Fruit fly (Drosophila melanogaster) whole organism, embryonic: ENCODE data around the gene bon.
A peak's percentile ranks its signal among the peaks of the same experiment; 100 is the strongest.

Source experiments
- CG11504 ChIP-seq: fragments of 200-800 bp; sonication (Bioruptor generic); optimal IDR thresholded peaks from 3 replicates; lab custom pipeline; 2019; ENCODE audit warnings: missing biosample characterization, mild to moderate bottlenecking, missing genetic modification characterization, moderate library complexity
- CG12391 ChIP-seq: fragments of 200-800 bp; sonication (Bioruptor generic); optimal IDR thresholded peaks from 3 replicates; lab custom pipeline; 2018; ENCODE audit warnings: missing biosample characterization, mild to moderate bottlenecking, missing genetic modification characterization, moderate library complexity
- CG14860 ChIP-seq: fragments of 200-800 bp; sonication (Bioruptor generic); IDR thresholded peaks from 3 replicates; pipeline ENCODE4 v1.3.6; 2022; ENCODE audit warnings: missing biosample characterization, missing genetic modification characterization; ENCODE audit not compliant: partially characterized antibody
- CG15269 ChIP-seq: fragments of 200-800 bp; sonication (Bioruptor generic); optimal IDR thresholded peaks from 2 replicates; lab custom pipeline; 2018; ENCODE audit warnings: missing biosample characterization, mild to moderate bottlenecking, missing genetic modification characterization, moderate library complexity
- CG17361 ChIP-seq: fragments of 200-800 bp; sonication (Bioruptor generic); IDR thresholded peaks from 3 replicates; pipeline ENCODE4 v1.3.6; 2022; ENCODE audit warnings: missing biosample characterization, missing genetic modification characterization
- CG17829 ChIP-seq: fragments of 200-800 bp; optimal IDR thresholded peaks from 2 replicates; lab custom pipeline; 2019; ENCODE audit warnings: missing biosample characterization, mild to moderate bottlenecking, missing genetic modification characterization, moderate library complexity
- CG18262 ChIP-seq: fragments of 200-800 bp; optimal IDR thresholded peaks from 3 replicates; lab custom pipeline; 2019; ENCODE audit warnings: missing biosample characterization, mild to moderate bottlenecking, missing genetic modification characterization, moderate library complexity
- CG2712 ChIP-seq: fragments of 200-800 bp; optimal IDR thresholded peaks from 3 replicates; lab custom pipeline; 2019; ENCODE audit warnings: missing biosample characterization, mild to moderate bottlenecking, missing genetic modification characterization, moderate library complexity
- CG32532 ChIP-seq: fragments of 200-800 bp; sonication (Bioruptor generic); IDR thresholded peaks from 2 replicates; pipeline ENCODE4 v1.3.6; 2022; ENCODE audit warnings: missing biosample characterization, missing genetic modification characterization
- CG7556 ChIP-seq: fragments of 200-800 bp; sonication (Bioruptor generic); optimal IDR thresholded peaks from 2 replicates; lab custom pipeline; 2017; ENCODE audit warnings: missing biosample characterization, mild to moderate bottlenecking, missing genetic modification characterization
- CG7839 ChIP-seq: fragments of 200-800 bp; sonication (Bioruptor generic); optimal IDR thresholded peaks from 3 replicates; lab custom pipeline; 2018; ENCODE audit warnings: missing biosample characterization, mild to moderate bottlenecking, missing genetic modification characterization, moderate library complexity
- CG8765 ChIP-seq: fragments of 200-800 bp; sonication (Bioruptor generic); IDR thresholded peaks from 2 replicates; pipeline ENCODE4 v1.3.6; 2022; ENCODE audit warnings: missing biosample characterization, missing genetic modification characterization
- CG9215 ChIP-seq: fragments of 200-800 bp; sonication (Bioruptor generic); IDR thresholded peaks from 2 replicates; pipeline ENCODE4 v1.3.6; 2022; ENCODE audit warnings: missing biosample characterization, missing genetic modification characterization
- CG9437 ChIP-seq: fragments of 200-800 bp; sonication (Bioruptor generic); optimal IDR thresholded peaks from 2 replicates; lab custom pipeline; 2018; ENCODE audit warnings: missing biosample characterization, mild to moderate bottlenecking, missing genetic modification characterization
- Camta ChIP-seq: fragments of 200-800 bp; sonication (Bioruptor generic); optimal IDR thresholded peaks from 2 replicates; lab custom pipeline; 2016; ENCODE audit warnings: missing biosample characterization, missing genetic modification characterization
- Dp ChIP-seq: fragments of 200-800 bp; sonication (Bioruptor generic); optimal IDR thresholded peaks from 2 replicates; lab custom pipeline; 2018; ENCODE audit warnings: missing biosample characterization, mild to moderate bottlenecking, missing genetic modification characterization, moderate library complexity
- Eip74EF ChIP-seq, 2 experiments: fragments of 200-800 bp in 1 of 2; fragments of >200 bp in 1 of 2; sonication (Bioruptor generic) in 1 of 2; optimal IDR thresholded peaks; 2 replicates each; lab custom pipeline; 2017 to 2019; ENCODE audit warnings: missing biosample characterization in 2 of 2, missing genetic modification characterization in 2 of 2, mild to moderate bottlenecking in 1 of 2, moderate library complexity in 1 of 2
- MBD-R2 ChIP-seq: fragments of 200-800 bp; sonication (Bioruptor generic); IDR thresholded peaks from 2 replicates; pipeline ENCODE4 v1.3.6; 2022; ENCODE audit warnings: missing biosample characterization, missing genetic modification characterization
- Meics ChIP-seq: fragments of 200-800 bp; sonication (Bioruptor generic); optimal IDR thresholded peaks from 2 replicates; lab custom pipeline; 2017; ENCODE audit warnings: missing biosample characterization, mild to moderate bottlenecking, missing genetic modification characterization
- Oli ChIP-seq: fragments of 200-800 bp; sonication (Bioruptor generic); optimal IDR thresholded peaks from 2 replicates; lab custom pipeline; 2018; ENCODE audit warnings: missing biosample characterization, mild to moderate bottlenecking, missing genetic modification characterization, moderate library complexity
- Sox102F ChIP-seq: fragments of 200-800 bp; sonication (Bioruptor generic); optimal IDR thresholded peaks from 2 replicates; lab custom pipeline; 2018; ENCODE audit warnings: missing biosample characterization, mild to moderate bottlenecking, missing genetic modification characterization, moderate library complexity
- Ssrp ChIP-seq: fragments of 200-800 bp; sonication (Bioruptor generic); optimal IDR thresholded peaks from 2 replicates; lab custom pipeline; 2018; ENCODE audit warnings: missing biosample characterization, mild to moderate bottlenecking, missing genetic modification characterization, moderate library complexity
- ac ChIP-seq: fragments of 200-800 bp; sonication (Bioruptor generic); optimal IDR thresholded peaks from 3 replicates; lab custom pipeline; 2017; ENCODE audit warnings: missing biosample characterization, mild to moderate bottlenecking, missing genetic modification characterization
- chif ChIP-seq, 2 experiments: fragments of 200-800 bp; sonication (Bioruptor generic); optimal IDR thresholded peaks; 3 replicates each; lab custom pipeline; 2016; ENCODE audit warnings: missing biosample characterization in 2 of 2, missing genetic modification characterization in 2 of 2
- chm ChIP-seq: fragments of 200-800 bp; sonication (Bioruptor generic); IDR thresholded peaks from 2 replicates; pipeline ENCODE4 v1.3.6; 2022; ENCODE audit warnings: missing biosample characterization, missing genetic modification characterization
- chn ChIP-seq: fragments of 200-800 bp; sonication (Bioruptor generic); optimal IDR thresholded peaks from 2 replicates; lab custom pipeline; 2016; ENCODE audit warnings: missing biosample characterization, missing genetic modification characterization
- dmrt99B ChIP-seq: fragments of 200-800 bp; sonication (Bioruptor generic); optimal IDR thresholded peaks from 2 replicates; lab custom pipeline; 2018; ENCODE audit warnings: missing biosample characterization, mild to moderate bottlenecking, missing genetic modification characterization, moderate library complexity
- dpn ChIP-seq, 2 experiments: fragments of 200-800 bp; sonication (Bioruptor generic); optimal IDR thresholded peaks; 3 replicates each; lab custom pipeline; 2016; ENCODE audit warnings: missing biosample characterization in 2 of 2, missing genetic modification characterization in 2 of 2
- dysf ChIP-seq: fragments of 200-800 bp; sonication (Bioruptor generic); IDR thresholded peaks from 3 replicates; pipeline ENCODE4 v1.3.6; 2022; ENCODE audit warnings: missing biosample characterization, missing genetic modification characterization
- ems ChIP-seq: fragments of 200-800 bp; sonication (Bioruptor generic); optimal IDR thresholded peaks from 3 replicates; lab custom pipeline; 2016; ENCODE audit warnings: missing biosample characterization, missing genetic modification characterization
- gem ChIP-seq: fragments of 200-800 bp; sonication (Bioruptor generic); optimal IDR thresholded peaks from 2 replicates; lab custom pipeline; 2019; ENCODE audit warnings: missing biosample characterization, mild to moderate bottlenecking, missing genetic modification characterization, moderate library complexity
- grau ChIP-seq: fragments of 200-800 bp; optimal IDR thresholded peaks from 3 replicates; lab custom pipeline; 2019; ENCODE audit warnings: missing biosample characterization, mild to moderate bottlenecking, missing genetic modification characterization, moderate library complexity
- hkb ChIP-seq, 2 experiments: fragments of 200-800 bp in 1 of 2; fragments of >200 bp in 1 of 2; sonication (Bioruptor generic) in 1 of 2; IDR thresholded peaks in 1 of 2; optimal IDR thresholded peaks in 1 of 2; 2 replicates each; pipeline versions ENCODE4 v1.3.6 to Lab custom; 2017 to 2022; ENCODE audit warnings: missing biosample characterization in 1 of 2, missing genetic modification characterization in 1 of 2
- lmd ChIP-seq: fragments of 200-800 bp; sonication (Bioruptor generic); IDR thresholded peaks from 2 replicates; pipeline ENCODE4 v1.3.6; 2022; ENCODE audit warnings: missing biosample characterization, missing genetic modification characterization
- lola ChIP-seq, 3 experiments: fragments of >200 bp in 2 of 3; fragments of 200-800 bp in 1 of 3; sonication (Bioruptor generic) in 1 of 3; optimal IDR thresholded peaks; 2 replicates each; lab custom pipeline; 2017 to 2019; ENCODE audit warnings: missing biosample characterization in 3 of 3, missing genetic modification characterization in 3 of 3, mild to moderate bottlenecking in 1 of 3, moderate library complexity in 1 of 3
- odd ChIP-seq: fragments of 200-800 bp; sonication (Bioruptor generic); optimal IDR thresholded peaks from 2 replicates; lab custom pipeline; 2017; ENCODE audit warnings: missing biosample characterization, mild to moderate bottlenecking, missing genetic modification characterization
- prd ChIP-seq, 3 experiments: fragments of >200 bp in 2 of 3; fragments of 200-800 bp in 1 of 3; sonication (Bioruptor generic) in 1 of 3; optimal IDR thresholded peaks in 2 of 3; IDR thresholded peaks in 1 of 3; 2 replicates in 2 of 3; 3 replicates in 1 of 3; pipeline versions ENCODE4 v1.3.6 to Lab custom; 2017 to 2022; ENCODE audit warnings: missing biosample characterization in 1 of 3, missing genetic modification characterization in 1 of 3
- row ChIP-seq: fragments of 200-800 bp; sonication (Bioruptor generic); IDR thresholded peaks from 3 replicates; pipeline ENCODE4 v1.3.6; 2022; ENCODE audit warnings: missing biosample characterization, missing genetic modification characterization
- zen ChIP-seq: fragments of 200-800 bp; sonication (Bioruptor generic); optimal IDR thresholded peaks from 3 replicates; lab custom pipeline; 2018; ENCODE audit warnings: missing biosample characterization, mild to moderate bottlenecking, missing genetic modification characterization, moderate library complexity

bon gene

DNA sequence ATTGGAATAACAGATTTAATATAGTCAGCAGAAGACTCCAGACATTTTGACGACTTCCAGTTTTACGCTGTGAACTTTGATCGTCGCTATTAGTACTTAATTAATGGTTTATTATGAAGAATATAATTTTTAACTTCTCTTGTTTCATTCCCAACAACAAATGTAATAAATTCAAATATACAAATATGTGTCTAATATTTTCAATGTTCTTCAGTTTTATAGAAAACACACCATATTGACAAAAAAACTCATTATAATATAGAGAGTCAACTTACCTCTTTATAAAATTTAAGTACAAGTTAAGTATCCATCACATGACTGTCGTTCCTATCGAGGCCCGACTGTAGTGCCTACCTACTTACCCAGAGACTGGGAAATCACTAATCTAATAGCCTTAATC lies 19.6 kb upstream of the bon start (continued):
- TF ChIP-seq prd (optimal IDR thresholded peaks at IDR 0.05; lab: Kevin White, UChicago) (no peak), prd (GFP tag; IDR thresholded peaks at IDR 0.05; lab: Robert Waterston, UW) (peak; percentile 36; the same call in 2 of the 3 replicates), Ssrp (tag; lab: Kevin White, UChicago) (peak; percentile 37), gem (tag; lab: Kevin White, UChicago) (peak; percentile 45), grau (peak; percentile 90), ac (no peak), CG17361 (GFP tag; lab: Robert Waterston, UW) (peak; percentile 55; the same call in 1 of the 3 replicates), lola (GFP tag; optimal IDR thresholded peaks at IDR 0.05; lab: Kevin White, UChicago) (peak in 1 of 3 experiments; percentile 36), Dp (GFP tag; lab: Kevin White, UChicago) (no peak), CG18262 (peak; percentile 30), Eip74EF (GFP tag; optimal IDR thresholded peaks at IDR 0.05; lab: Kevin White, UChicago) (peak in 1 of 2 experiments; percentile 12), CG15269 (tag; lab: Kevin White, UChicago) (peak; percentile 20), CG8765 (GFP tag; lab: Robert Waterston, UW) (no peak), CG32532 (peak; percentile 25; the same call in 1 of the 2 replicates), CG9437 (GFP tag; lab: Kevin White, UChicago) (peak; percentile 12), row (GFP tag; lab: Robert Waterston, UW) (peak; percentile 33; the same call in 1 of the 3 replicates), CG17829 (tag; lab: Kevin White, UChicago) (peak; percentile 5), CG7556 (GFP tag; lab: Kevin White, UChicago) (peak; percentile 29), zen (tag; lab: Kevin White, UChicago) (peak; percentile 6), CG9215 (no peak), lmd (GFP tag; lab: Robert Waterston, UW) (peak; percentile 27; the same call in 1 of the 2 replicates), CG14860 (GFP tag; lab: Robert Waterston, UW) (no peak), Camta (GFP tag; lab: Kevin White, UChicago) (no peak), ems (GFP tag; lab: Kevin White, UChicago) (no peak), CG2712 (tag; lab: Kevin White, UChicago) (peak; percentile 6), chm (no peak), odd (GFP tag; lab: Kevin White, UChicago) (no peak), Sox102F (GFP tag; lab: Kevin White, UChicago) (peak; percentile 14), dpn (GFP tag; optimal IDR thresholded peaks at IDR 0.05; lab: Kevin White, UChicago) (peak in 1 of 2 experiments; percentile 30), chn (GFP tag; lab: Kevin White, UChicago) (no peak), hkb (optimal IDR thresholded peaks at IDR 0.05; lab: Kevin White, UChicago) (no peak), hkb (GFP tag; IDR thresholded peaks at IDR 0.05; lab: Robert Waterston, UW) (no peak), CG12391 (tag; lab: Kevin White, UChicago) (peak; percentile 25), Oli (peak; percentile 18), MBD-R2 (no peak), CG7839 (tag; lab: Kevin White, UChicago) (peak; percentile 33), dmrt99B (tag; lab: Kevin White, UChicago) (peak; percentile 27), Meics (peak; percentile 11), dysf (GFP tag; lab: Robert Waterston, UW) (no peak), CG11504 (peak; percentile 11), chif (GFP tag; optimal IDR thresholded peaks at IDR 0.05; lab: Kevin White, UChicago) (peak in 1 of 2 experiments; percentile 10)
